Worm (Caenorhabditis elegans) whole organism, L4 larva: ENCODE measurements around the gene Y38H8A.2.
"Not testable (repeated sequence)": the region's sequence is repeated elsewhere in the genome, so short reads cannot be mapped to it uniquely, and the experiment has no call there.

Experiments
- ces-1 ChIP-seq: fragments of 150-350 bp; sonication (generic microtip); optimal IDR thresholded peaks from 4 replicates; lab custom pipeline; 2014; ENCODE audit warnings: missing biosample characterization, missing genetic modification reagents, missing genetic modification characterization
- duxl-1 ChIP-seq: sonication (generic microtip); optimal IDR thresholded peaks from 2 replicates; lab custom pipeline; 2016; ENCODE audit warnings: mild to moderate bottlenecking, missing genetic modification characterization, moderate library complexity, missing compliant biosample characterization; ENCODE audit not compliant: poor library complexity
- nhr-25 ChIP-seq: sonication (generic microtip); optimal IDR thresholded peaks from 2 replicates; lab custom pipeline; 2017; ENCODE audit warnings: missing genetic modification characterization, mild to moderate bottlenecking, missing compliant biosample characterization, antibody characterized with exemption, moderate library complexity, borderline replicate concordance; ENCODE audit not compliant: insufficient read depth
- pha-4 ChIP-seq, 2 experiments: fragments of 150-350 bp in 1 of 2; fragments of 200-800 bp in 1 of 2; sonication (Bioruptor generic) in 1 of 2; IDR thresholded peaks in 1 of 2; optimal IDR thresholded peaks in 1 of 2; 2 replicates each; pipeline versions ENCODE4 v1.3.6 to Lab custom; 2014 to 2022; ENCODE audit warnings: missing genetic modification characterization in 2 of 2, missing genetic modification reagents in 2 of 2, missing biosample characterization in 1 of 2, missing compliant biosample characterization in 1 of 2
- saeg-2 ChIP-seq: fragments of 200-800 bp; sonication (Bioruptor generic); IDR thresholded peaks from 2 replicates; pipeline ENCODE4 v1.3.6; 2022; ENCODE audit warnings: missing genetic modification reagents, missing genetic modification characterization, missing compliant biosample characterization
- skn-1 ChIP-seq: fragments of 150-350 bp; optimal IDR thresholded peaks from 2 replicates; lab custom pipeline; 2014; ENCODE audit warnings: missing biosample characterization, missing genetic modification characterization
- snpc-4 ChIP-seq: fragments of 150-350 bp; optimal IDR thresholded peaks from 2 replicates; lab custom pipeline; 2014; ENCODE audit warnings: missing biosample characterization, missing genetic modification characterization
- ztf-11 ChIP-seq: fragments of 150-350 bp; optimal IDR thresholded peaks from 2 replicates; lab custom pipeline; 2014; ENCODE audit warnings: missing biosample characterization, missing genetic modification characterization

DNA sequence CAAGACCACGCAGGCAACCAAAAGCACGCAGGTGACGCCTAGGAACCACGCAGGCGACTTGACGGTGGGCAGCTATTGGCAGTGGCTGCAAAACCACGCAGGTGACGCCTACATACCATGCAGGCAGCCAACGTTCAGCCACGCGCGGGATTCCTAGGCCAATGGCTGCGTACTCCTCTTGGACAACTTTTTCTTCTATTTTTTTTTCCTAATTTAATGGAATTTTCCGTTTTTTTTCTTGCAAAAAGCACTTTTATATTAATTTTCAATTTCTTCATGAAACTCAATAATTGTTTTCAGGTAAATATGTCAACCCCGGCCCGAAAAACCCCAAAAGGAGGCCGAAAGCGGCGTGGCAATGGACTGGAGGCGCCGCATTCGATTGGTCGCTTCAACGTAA lies 19.0 kb upstream of the Y38H8A.2 start, which contains the start of gene Y38H8A.7:
- TF ChIP-seq saeg-2 (GFP tag; lab: Robert Waterston, UW); ztf-11 (tag; lab: Kevin White, UChicago); skn-1 (tag; lab: Kevin White, UChicago); nhr-25 (tag; lab: Kevin White, UChicago); ces-1 (GFP tag; lab: Kevin White, UChicago); pha-4 (GFP tag; IDR thresholded peaks at IDR 0.05; lab: Robert Waterston, UW); pha-4 (tag; optimal IDR thresholded peaks at IDR 0.05; lab: Kevin White, UChicago); snpc-4 (tag; lab: Kevin White, UChicago); duxl-1: not testable (repeated sequence)
